Worm (Caenorhabditis elegans) whole organism, L4 larva: ENCODE results near the gene cgr-1.

ENCODE experiments used
- D1046.2 ChIP-seq: fragments of 200-800 bp; sonication (Bioruptor generic); IDR thresholded peaks from 2 replicates; pipeline ENCODE4 v1.3.6; 2022; ENCODE audit warnings: missing genetic modification characterization, missing compliant biosample characterization
- F26F4.8 ChIP-seq: fragments of 200-800 bp; sonication (Bioruptor generic); conservative IDR thresholded peaks from 2 replicates; pipeline ENCODE4 v1.3.6; 2022; ENCODE audit warnings: missing genetic modification characterization, missing compliant biosample characterization
- F44E2.7 ChIP-seq: fragments of 200-800 bp; sonication (Bioruptor generic); IDR thresholded peaks from 2 replicates; pipeline ENCODE4 v2.1.2; 2022; ENCODE audit warnings: missing genetic modification characterization, missing compliant biosample characterization
- F49E8.2 ChIP-seq: sonication (generic microtip); optimal IDR thresholded peaks from 2 replicates; lab custom pipeline; 2016; ENCODE audit warnings: missing compliant biosample characterization, mild to moderate bottlenecking, missing genetic modification characterization, borderline replicate concordance
- T20F7.1 ChIP-seq: fragments of 200-800 bp; sonication (Bioruptor generic); optimal IDR thresholded peaks from 2 replicates; lab custom pipeline; 2018; ENCODE audit warnings: mild to moderate bottlenecking, missing genetic modification characterization, missing compliant biosample characterization
- T26A8.4 ChIP-seq: fragments of 200-800 bp; sonication (Bioruptor generic); IDR thresholded peaks from 2 replicates; pipeline ENCODE4 v1.3.6; 2022; ENCODE audit warnings: missing genetic modification characterization, missing compliant biosample characterization
- aha-1 ChIP-seq: fragments of 150-350 bp; peaks from one replicate; lab custom pipeline; 2014; ENCODE audit warnings: missing biosample characterization, missing genetic modification characterization
- aly-2 ChIP-seq: sonication (generic microtip); optimal IDR thresholded peaks from 2 replicates; lab custom pipeline; 2018; ENCODE audit warnings: missing biosample characterization, missing genetic modification characterization
- arid-1 ChIP-seq: fragments of 200-800 bp; sonication (Bioruptor generic); conservative IDR thresholded peaks from 2 replicates; pipeline ENCODE4 v1.3.6; 2022; ENCODE audit warnings: missing genetic modification reagents, missing genetic modification characterization, missing compliant biosample characterization
- ceh-28 ChIP-seq: fragments of 150-350 bp; optimal IDR thresholded peaks from 2 replicates; lab custom pipeline; 2014; ENCODE audit warnings: missing biosample characterization, missing genetic modification reagents, missing genetic modification characterization
- ceh-32 ChIP-seq: sonication (generic microtip); optimal IDR thresholded peaks from 2 replicates; lab custom pipeline; 2016; ENCODE audit warnings: mild to moderate bottlenecking, missing genetic modification characterization, missing compliant biosample characterization; ENCODE audit not compliant: poor library complexity
- ceh-44 ChIP-seq: fragments of 200-800 bp; sonication (Bioruptor generic); IDR thresholded peaks from 2 replicates; pipeline ENCODE4 v1.3.6; 2022; ENCODE audit warnings: missing genetic modification reagents, missing genetic modification characterization, missing compliant biosample characterization
- ceh-62 ChIP-seq: sonication (generic microtip); optimal IDR thresholded peaks from 2 replicates; lab custom pipeline; 2017; ENCODE audit warnings: missing biosample characterization, missing genetic modification characterization
- cey-2 ChIP-seq: sonication (generic microtip); optimal IDR thresholded peaks from 3 replicates; lab custom pipeline; 2017; ENCODE audit warnings: missing genetic modification characterization, mild to moderate bottlenecking, missing compliant biosample characterization, antibody characterized with exemption, borderline replicate concordance; ENCODE audit not compliant: insufficient read depth
- daf-8 ChIP-seq: fragments of 200-800 bp; sonication (Bioruptor generic); IDR thresholded peaks from 2 replicates; pipeline ENCODE4 v1.3.6; 2022; ENCODE audit warnings: missing genetic modification characterization, missing compliant biosample characterization
- dmd-6 ChIP-seq: fragments of 200-800 bp; sonication (Bioruptor generic); IDR thresholded peaks from 2 replicates; pipeline ENCODE4 v1.3.6; 2022; ENCODE audit warnings: missing genetic modification reagents, missing genetic modification characterization, missing compliant biosample characterization
- dmd-8 ChIP-seq: fragments of 200-800 bp; sonication (Bioruptor generic); IDR thresholded peaks from 2 replicates; pipeline ENCODE4 v1.3.6; 2022; ENCODE audit warnings: missing genetic modification characterization, missing compliant biosample characterization
- dmd-9 ChIP-seq: fragments of 200-800 bp; sonication (Bioruptor generic); IDR thresholded peaks from 2 replicates; pipeline ENCODE4 v1.3.6; 2022; ENCODE audit warnings: missing genetic modification reagents, missing genetic modification characterization, missing compliant biosample characterization
- dpl-1 ChIP-seq: fragments of 150-350 bp; optimal IDR thresholded peaks from 2 replicates; lab custom pipeline; 2014; ENCODE audit warnings: missing biosample characterization, missing genetic modification reagents, missing genetic modification characterization
- duxl-1 ChIP-seq: sonication (generic microtip); optimal IDR thresholded peaks from 2 replicates; lab custom pipeline; 2016; ENCODE audit warnings: mild to moderate bottlenecking, missing genetic modification characterization, moderate library complexity, missing compliant biosample characterization; ENCODE audit not compliant: poor library complexity
- dve-1 ChIP-seq: sonication (generic microtip); optimal IDR thresholded peaks from 2 replicates; lab custom pipeline; 2017; ENCODE audit warnings: antibody characterized with exemption, mild to moderate bottlenecking, missing genetic modification characterization, missing compliant biosample characterization; ENCODE audit not compliant: insufficient read depth
- fkh-10 ChIP-seq: fragments of 150-350 bp; optimal IDR thresholded peaks from 2 replicates; lab custom pipeline; 2014; ENCODE audit warnings: missing biosample characterization, missing genetic modification reagents, missing genetic modification characterization
- fos-1 ChIP-seq: fragments of 150-350 bp; optimal IDR thresholded peaks from 2 replicates; lab custom pipeline; 2014; ENCODE audit warnings: missing biosample characterization, missing genetic modification characterization
- gei-8 ChIP-seq: fragments of 200-800 bp; sonication (Bioruptor generic); optimal IDR thresholded peaks from 2 replicates; lab custom pipeline; 2018; ENCODE audit warnings: mild to moderate bottlenecking, missing genetic modification characterization, missing compliant biosample characterization
- hif-1 ChIP-seq, 2 experiments: sonication (generic microtip); optimal IDR thresholded peaks; 2 replicates each; lab custom pipeline; 2016 to 2017; ENCODE audit warnings: missing compliant biosample characterization in 2 of 2, missing genetic modification characterization in 2 of 2, missing genetic modification reagents in 2 of 2, missing genotype in 2 of 2, mild to moderate bottlenecking in 1 of 2
- hmg-1.1 ChIP-seq: fragments of 200-800 bp; sonication (Bioruptor generic); IDR thresholded peaks from 2 replicates; pipeline ENCODE4 v1.3.6; 2022; ENCODE audit warnings: missing genetic modification reagents, missing genetic modification characterization, missing compliant biosample characterization
- jun-1 ChIP-seq: fragments of 150-350 bp; optimal IDR thresholded peaks from 2 replicates; lab custom pipeline; 2014; ENCODE audit warnings: missing biosample characterization, missing genetic modification reagents, missing genetic modification characterization
- lim-7 ChIP-seq: fragments of 200-800 bp; sonication (Bioruptor generic); IDR thresholded peaks from 2 replicates; pipeline ENCODE4 v1.3.6; 2022; ENCODE audit warnings: missing genetic modification characterization, missing compliant biosample characterization
- lin-15B ChIP-seq: fragments of 150-350 bp; sonication (generic microtip); optimal IDR thresholded peaks from 3 replicates; lab custom pipeline; 2014; ENCODE audit warnings: missing biosample characterization, missing genetic modification characterization
- madf-5 ChIP-seq, 2 experiments: fragments of 200-800 bp; sonication (Bioruptor generic); IDR thresholded peaks; 2 replicates each; pipeline ENCODE4 v1.3.6; 2022; ENCODE audit warnings: missing compliant biosample characterization in 2 of 2, missing genetic modification characterization in 2 of 2
- madf-9 ChIP-seq: fragments of 200-800 bp; sonication (Bioruptor generic); conservative IDR thresholded peaks from 2 replicates; pipeline ENCODE4 v1.3.6; 2022; ENCODE audit warnings: missing genetic modification reagents, missing genetic modification characterization, missing compliant biosample characterization
- mep-1 ChIP-seq: fragments of 150-350 bp; sonication (generic microtip); optimal IDR thresholded peaks from 3 replicates; lab custom pipeline; 2014; ENCODE audit warnings: missing biosample characterization, missing genetic modification characterization
- mxl-3 ChIP-seq: fragments of 200-800 bp; sonication (Bioruptor generic); optimal IDR thresholded peaks from 2 replicates; lab custom pipeline; 2018; ENCODE audit warnings: mild to moderate bottlenecking, missing genetic modification characterization, missing compliant biosample characterization
- nhr-10 ChIP-seq: fragments of 150-350 bp; optimal IDR thresholded peaks from 2 replicates; lab custom pipeline; 2014; ENCODE audit warnings: missing biosample characterization, missing genetic modification characterization
- nhr-102 ChIP-seq: sonication (generic microtip); optimal IDR thresholded peaks from 2 replicates; lab custom pipeline; 2016; ENCODE audit warnings: mild to moderate bottlenecking, missing genetic modification characterization, moderate library complexity, missing compliant biosample characterization
- nhr-11 ChIP-seq: fragments of 150-350 bp; optimal IDR thresholded peaks from 2 replicates; lab custom pipeline; 2014; ENCODE audit warnings: missing biosample characterization, missing genetic modification characterization
- nhr-111 ChIP-seq: fragments of 200-800 bp; sonication (Bioruptor generic); optimal IDR thresholded peaks from 2 replicates; lab custom pipeline; 2018; ENCODE audit warnings: mild to moderate bottlenecking, missing genetic modification characterization, missing compliant biosample characterization
- nhr-25 ChIP-seq: sonication (generic microtip); optimal IDR thresholded peaks from 2 replicates; lab custom pipeline; 2017; ENCODE audit warnings: missing genetic modification characterization, mild to moderate bottlenecking, missing compliant biosample characterization, antibody characterized with exemption, moderate library complexity, borderline replicate concordance; ENCODE audit not compliant: insufficient read depth
- nhr-77 ChIP-seq: fragments of 150-350 bp; optimal IDR thresholded peaks from 2 replicates; lab custom pipeline; 2014; ENCODE audit warnings: missing biosample characterization, missing genetic modification characterization
- pha-4 ChIP-seq, 2 experiments: fragments of 150-350 bp in 1 of 2; fragments of 200-800 bp in 1 of 2; sonication (Bioruptor generic) in 1 of 2; IDR thresholded peaks in 1 of 2; optimal IDR thresholded peaks in 1 of 2; 2 replicates each; pipeline versions ENCODE4 v1.3.6 to Lab custom; 2014 to 2022; ENCODE audit warnings: missing genetic modification characterization in 2 of 2, missing genetic modification reagents in 2 of 2, missing biosample characterization in 1 of 2, missing compliant biosample characterization in 1 of 2
- php-3 ChIP-seq: fragments of 200-800 bp; sonication (Bioruptor generic); IDR thresholded peaks from 2 replicates; pipeline ENCODE4 v1.3.6; 2022; ENCODE audit warnings: missing genetic modification reagents, missing genetic modification characterization, missing compliant biosample characterization
- rbr-2 ChIP-seq: sonication (generic microtip); optimal IDR thresholded peaks from 2 replicates; lab custom pipeline; 2016; ENCODE audit warnings: missing genotype, missing genetic modification characterization, missing compliant biosample characterization
- saeg-2 ChIP-seq: fragments of 200-800 bp; sonication (Bioruptor generic); IDR thresholded peaks from 2 replicates; pipeline ENCODE4 v1.3.6; 2022; ENCODE audit warnings: missing genetic modification reagents, missing genetic modification characterization, missing compliant biosample characterization
- sdz-12 ChIP-seq: fragments of 200-800 bp; sonication (Bioruptor generic); optimal IDR thresholded peaks from 2 replicates; lab custom pipeline; 2018; ENCODE audit warnings: mild to moderate bottlenecking, missing genetic modification characterization, missing compliant biosample characterization
- set-16 ChIP-seq: fragments of 200-800 bp; sonication (Bioruptor generic); IDR thresholded peaks from 2 replicates; pipeline ENCODE4 v1.3.6; 2022; ENCODE audit warnings: missing genetic modification reagents, missing genetic modification characterization, missing compliant biosample characterization
- tra-1 ChIP-seq: fragments of 200-800 bp; sonication (Bioruptor generic); IDR thresholded peaks from 2 replicates; pipeline ENCODE4 v1.3.6; 2022; ENCODE audit warnings: missing genetic modification reagents, missing genetic modification characterization, missing compliant biosample characterization
- unc-130 ChIP-seq: sonication (generic microtip); optimal IDR thresholded peaks from 2 replicates; lab custom pipeline; 2016; ENCODE audit warnings: missing genetic modification reagents, missing genetic modification characterization, missing compliant biosample characterization
- vab-7 ChIP-seq: fragments of 200-800 bp; sonication (Bioruptor generic); IDR thresholded peaks from 2 replicates; pipeline ENCODE4 v1.3.6; 2022; ENCODE audit warnings: missing genetic modification reagents, missing genetic modification characterization, missing compliant biosample characterization
- zfp-3 ChIP-seq: fragments of 200-800 bp; sonication (Bioruptor generic); conservative IDR thresholded peaks from 2 replicates; pipeline ENCODE4 v1.3.6; 2022; ENCODE audit warnings: missing genetic modification reagents, missing genetic modification characterization, missing compliant biosample characterization
- ztf-11 ChIP-seq: fragments of 150-350 bp; optimal IDR thresholded peaks from 2 replicates; lab custom pipeline; 2014; ENCODE audit warnings: missing biosample characterization, missing genetic modification characterization
- ztf-7 ChIP-seq: fragments of 150-350 bp; optimal IDR thresholded peaks from 2 replicates; lab custom pipeline; 2014; ENCODE audit warnings: missing biosample characterization, missing genetic modification characterization

Gene cgr-1

ce11 chrX:3576239-3576638, 24.0 kb downstream of the cgr-1 start, which contains the start of gene ckc-1:
Gene ckc-1, plus strand, starts transcription at chrX:3576606.
- TF ChIP-seq T20F7.1 (GFP tag; lab: Kevin White, UChicago) (peak; percentile 39), nhr-11 (no peak), ceh-28 (tag; lab: Kevin White, UChicago) (no peak), cey-2 (tag; lab: Kevin White, UChicago) (no peak), hmg-1.1 (GFP tag; lab: Robert Waterston, UW) (no peak), F49E8.2 (tag; lab: Kevin White, UChicago) (no peak), madf-5 (GFP tag; IDR thresholded peaks at IDR 0.05; lab: Robert Waterston, UW) (no peak), vab-7 (GFP tag; lab: Robert Waterston, UW) (no peak), zfp-3 (GFP tag; lab: Robert Waterston, UW) (no peak), php-3 (GFP tag; lab: Robert Waterston, UW) (peak; percentile 85), fos-1 (no peak), duxl-1 (tag; lab: Kevin White, UChicago) (no peak), ceh-62 (tag; lab: Kevin White, UChicago) (no peak), D1046.2 (GFP tag; lab: Robert Waterston, UW) (no peak), ztf-7 (tag; lab: Kevin White, UChicago) (peak; percentile 8), lin-15B (tag; lab: Kevin White, UChicago) (no peak), saeg-2 (no peak), ceh-44 (GFP tag; lab: Robert Waterston, UW) (no peak), nhr-25 (tag; lab: Kevin White, UChicago) (no peak), dmd-6 (GFP tag; lab: Robert Waterston, UW) (peak; percentile 87), nhr-10 (tag; lab: Kevin White, UChicago) (no peak), dve-1 (tag; lab: Kevin White, UChicago) (peak; percentile 91), nhr-102 (no peak), F26F4.8 (GFP tag; lab: Robert Waterston, UW) (no peak), tra-1 (GFP tag; lab: Robert Waterston, UW) (peak; percentile 75), sdz-12 (GFP tag; lab: Kevin White, UChicago) (no peak), mxl-3 (GFP tag; lab: Kevin White, UChicago) (no peak), rbr-2 (tag; lab: Kevin White, UChicago) (no peak), ceh-32 (tag; lab: Kevin White, UChicago) (no peak), gei-8 (GFP tag; lab: Kevin White, UChicago) (no peak), jun-1 (no peak), arid-1 (no peak), dmd-8 (GFP tag; lab: Robert Waterston, UW) (no peak), aly-2 (tag; lab: Kevin White, UChicago) (no peak), set-16 (GFP tag; lab: Robert Waterston, UW) (no peak), nhr-111 (GFP tag; lab: Kevin White, UChicago) (no peak), fkh-10 (GFP tag; lab: Kevin White, UChicago) (no peak), nhr-77 (peak; percentile 83), T26A8.4 (GFP tag; lab: Robert Waterston, UW) (no peak), aha-1 (no peak), hif-1 (tag; optimal IDR thresholded peaks at IDR 0.05; lab: Kevin White, UChicago) (no peak), madf-9 (GFP tag; lab: Robert Waterston, UW) (no peak), unc-130 (GFP tag; lab: Kevin White, UChicago) (no peak), F44E2.7 (GFP tag; lab: Robert Waterston, UW) (no peak), lim-7 (GFP tag; lab: Robert Waterston, UW) (no peak), daf-8 (GFP tag; lab: Robert Waterston, UW) (no peak), dmd-9 (no peak), ztf-11 (tag; lab: Kevin White, UChicago) (no peak), dpl-1 (GFP tag; lab: Kevin White, UChicago) (no peak), mep-1 (tag; lab: Kevin White, UChicago) (peak; percentile 22), pha-4 (GFP tag; IDR thresholded peaks at IDR 0.05; lab: Robert Waterston, UW) (no peak), pha-4 (tag; optimal IDR thresholded peaks at IDR 0.05; lab: Kevin White, UChicago) (no peak)
